Worm (Caenorhabditis elegans) whole organism, L4/young adult: ENCODE results near the gene fbxa-42.

Source experiments
- W03F9.2 ChIP-seq: fragments of 150-350 bp; optimal IDR thresholded peaks from 2 replicates; lab custom pipeline; 2014; ENCODE audit warnings: missing biosample characterization, missing genetic modification characterization
- him-1 ChIP-seq: sonication (generic microtip); optimal IDR thresholded peaks from 2 replicates; lab custom pipeline; 2016; ENCODE audit warnings: missing genotype, missing genetic modification reagents, missing genetic modification characterization, missing compliant biosample characterization

DNA sequence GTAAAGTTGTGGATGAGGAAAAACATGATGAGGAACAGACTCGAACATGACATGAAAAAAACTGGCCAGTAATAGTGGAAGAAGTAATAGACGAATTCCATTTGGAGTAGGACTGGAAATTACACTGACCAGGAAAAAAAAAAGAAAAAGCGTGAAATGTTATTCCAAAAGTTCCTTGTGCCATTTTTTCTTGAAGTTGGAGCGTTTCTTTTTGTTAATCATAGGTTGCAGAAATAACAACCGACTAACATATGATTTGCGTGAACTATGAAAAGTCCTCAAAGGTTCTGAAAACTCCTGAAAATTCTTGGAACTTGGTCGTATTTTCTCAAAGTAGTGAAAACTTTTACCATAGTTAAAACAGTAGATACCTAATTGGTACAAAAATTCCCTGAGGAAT is 15.5 kb downstream of the fbxa-42 start, which contains the start of gene srd-67:
- TF ChIP-seq W03F9.2 (tag; lab: Kevin White, UChicago) = no peak
- TF ChIP-seq him-1 (tag; lab: Kevin White, UChicago) = no peak
